Worm (Caenorhabditis elegans): Measurements from ENCODE around the gene sap-140.
"Not testable (repeated sequence)": the region's sequence is repeated elsewhere in the genome, so short reads cannot be mapped to it uniquely, and the experiment has no call there.

The sap-140 gene

DNA sequence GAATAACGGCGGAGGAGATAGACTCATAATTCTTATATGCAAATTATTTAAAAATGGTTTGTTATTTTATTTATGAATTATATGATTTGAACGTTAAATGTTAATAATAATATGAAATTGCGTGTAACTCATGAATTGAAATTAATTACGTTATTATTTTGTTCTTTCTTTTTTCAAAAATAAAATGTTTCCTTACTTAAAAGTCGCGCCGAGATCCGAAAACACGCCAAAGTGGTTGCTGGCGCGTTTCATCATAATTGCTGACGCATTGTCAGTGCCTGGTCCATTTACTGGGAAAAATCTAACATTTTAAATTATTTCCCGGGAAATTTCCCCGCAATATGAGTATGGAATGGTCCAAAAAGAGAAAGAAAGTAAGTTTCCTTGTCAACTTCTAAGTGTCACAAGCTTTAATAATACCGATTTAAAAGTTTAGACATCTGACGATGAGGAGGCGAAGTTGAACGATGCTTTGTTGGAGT, at the start of gene sap-140, which contains the start of gene C07H6.9:
TSS of gene sap-140 (plus strand) at position 318 of the 482 bp plus-strand sequence.
TSS of gene C07H6.9 (minus strand) at position 51 of the 482 bp plus-strand sequence.
- no peak for TF ChIP-seq unc-62 (GFP tag; optimal IDR thresholded peaks at IDR 0.05)

- no peak for TF ChIP-seq unc-62 (GFP tag; optimal IDR thresholded peaks at IDR 0.05)
These were observed 45.8 kb upstream of the sap-140 start, which contains the start of gene alh-12 for ce11 chrIII:7453653-7454124. Gene alh-12 (plus strand): TSS chrIII:7454074.

- no peak for TF ChIP-seq unc-62 (GFP tag; optimal IDR thresholded peaks at IDR 0.05)
These were observed 42.9 kb upstream of the sap-140 start, which contains the start of gene Y69F12A.1 for ce11 chrIII:7456640-7457039. Gene Y69F12A.1 (plus strand): TSS chrIII:7456940.

- TF ChIP-seq unc-62 (GFP tag; optimal IDR thresholded peaks at IDR 0.05) = no peak
These were observed 40.6 kb upstream of the sap-140 start, which contains the start of the genes fipr-19 and fipr-18 for ce11 chrIII:7458846-7459365. Gene fipr-19 (minus strand): TSS chrIII:7458946. Gene fipr-18 (plus strand): TSS chrIII:7459315.

- no peak for TF ChIP-seq unc-62 (GFP tag; optimal IDR thresholded peaks at IDR 0.05)
These were observed 39.5 kb upstream of the sap-140 start, which contains the start of gene mls-1 for ce11 chrIII:7460018-7460417. Gene mls-1 (plus strand): TSS chrIII:7460341.

DNA sequence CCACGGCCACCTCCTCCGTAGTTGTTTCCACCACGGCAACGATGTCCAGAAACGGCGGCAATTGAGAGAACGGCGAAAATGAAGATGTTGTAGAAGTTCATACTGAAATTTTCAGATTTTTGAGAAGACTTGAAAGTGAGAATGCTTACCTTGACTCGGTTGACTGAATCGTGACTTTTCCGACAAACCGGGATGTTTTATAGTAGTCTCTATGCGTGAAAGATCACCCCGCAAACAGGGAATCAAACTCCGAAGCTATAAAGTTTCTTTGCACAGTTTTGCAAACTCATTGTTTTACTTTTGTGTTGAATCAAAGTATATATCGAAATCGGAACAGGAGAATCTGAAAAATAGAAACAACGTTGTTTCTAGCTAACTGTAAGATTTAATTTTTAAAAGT, 37.2 kb upstream of the sap-140 start, which contains the start of gene fipr-20:
TSS of gene fipr-20 (minus strand) at position 101 of the 400 bp plus-strand sequence.
- no peak for TF ChIP-seq unc-62 (GFP tag; optimal IDR thresholded peaks at IDR 0.05)

- no peak for TF ChIP-seq unc-62 (GFP tag; optimal IDR thresholded peaks at IDR 0.05)
These were observed 36.0 kb upstream of the sap-140 start, which contains the start of gene H14A12.3 for ce11 chrIII:7463438-7464008. Gene H14A12.3 (plus strand): TSS chrIII:7463797.

- no peak for TF ChIP-seq unc-62 (GFP tag; optimal IDR thresholded peaks at IDR 0.05)
These were observed 34.2 kb upstream of the sap-140 start, which contains the start of gene fum-1 for ce11 chrIII:7465347-7465746. Gene fum-1 (plus strand): TSS chrIII:7465605.

- TF ChIP-seq unc-62 (GFP tag; optimal IDR thresholded peaks at IDR 0.05) = not testable (repeated sequence)
These were observed 30.6 kb upstream of the sap-140 start, which contains the start of gene H14A12.5 for ce11 chrIII:7468980-7469379. Gene H14A12.5 (minus strand): TSS chrIII:7469080.

- no peak for TF ChIP-seq unc-62 (GFP tag; optimal IDR thresholded peaks at IDR 0.05)
These were observed 20.6 kb upstream of the sap-140 start for ce11 chrIII:7478932-7479331.

ce11 chrIII:7484765-7485164, 14.8 kb upstream of the sap-140 start:
- TF ChIP-seq unc-62 (GFP tag; optimal IDR thresholded peaks at IDR 0.05) = no peak

- no peak for TF ChIP-seq unc-62 (GFP tag; optimal IDR thresholded peaks at IDR 0.05)
These were observed 11.2 kb upstream of the sap-140 start for ce11 chrIII:7488303-7488702.

- no peak for TF ChIP-seq unc-62 (GFP tag; optimal IDR thresholded peaks at IDR 0.05)
These were observed 10.4 kb upstream of the sap-140 start, which contains the start of gene mup-4 for ce11 chrIII:7489055-7489534. Gene mup-4 (minus strand): TSS chrIII:7489105.

DNA sequence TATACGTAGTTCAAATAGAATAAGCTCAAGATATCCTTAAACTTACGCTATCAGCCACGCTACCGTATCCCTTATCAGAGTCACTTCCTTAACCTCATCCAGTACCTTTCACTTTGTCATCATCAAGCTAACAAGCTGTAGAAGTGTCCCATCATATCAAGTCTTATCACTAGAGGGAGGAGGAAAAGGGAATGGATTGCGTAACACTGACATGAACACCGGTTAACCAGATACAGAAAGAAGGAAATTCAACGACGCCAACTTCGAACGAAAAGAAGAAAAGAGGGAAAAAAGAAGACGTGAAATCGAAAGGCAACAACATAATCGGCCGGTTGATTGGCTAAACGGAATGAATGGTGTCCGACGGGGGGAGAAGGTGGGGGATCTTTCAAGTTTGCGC, 9.5 kb upstream of the sap-140 start:
- TF ChIP-seq unc-62 (GFP tag; optimal IDR thresholded peaks at IDR 0.05) = no peak

DNA sequence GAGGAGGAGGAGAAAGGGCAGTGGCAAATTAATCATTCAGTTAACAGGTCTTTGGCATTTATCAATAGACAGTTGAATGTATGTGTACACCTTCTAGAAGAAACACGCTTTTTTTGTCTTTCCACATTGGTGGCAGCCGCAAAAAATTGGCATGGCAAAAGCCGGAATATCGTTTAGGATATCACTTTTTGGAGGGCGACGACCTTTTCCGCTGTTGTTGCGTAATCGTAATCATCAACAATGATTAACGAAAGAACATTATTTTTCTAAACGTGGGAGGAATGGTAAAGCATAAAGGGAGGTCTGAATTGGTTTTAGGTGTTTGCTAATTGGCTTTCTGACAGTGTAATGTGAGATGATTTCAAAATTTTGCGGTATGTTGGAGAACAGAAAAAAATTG, 7.6 kb upstream of the sap-140 start:
- TF ChIP-seq unc-62 (GFP tag; optimal IDR thresholded peaks at IDR 0.05) = no peak

ce11 chrIII:7494850-7495314, 4.7 kb upstream of the sap-140 start:
- no peak for TF ChIP-seq unc-62 (GFP tag; optimal IDR thresholded peaks at IDR 0.05)
